5 worm cellular contexts compared by ENCODE assay signal in the genomic region with DNA sequence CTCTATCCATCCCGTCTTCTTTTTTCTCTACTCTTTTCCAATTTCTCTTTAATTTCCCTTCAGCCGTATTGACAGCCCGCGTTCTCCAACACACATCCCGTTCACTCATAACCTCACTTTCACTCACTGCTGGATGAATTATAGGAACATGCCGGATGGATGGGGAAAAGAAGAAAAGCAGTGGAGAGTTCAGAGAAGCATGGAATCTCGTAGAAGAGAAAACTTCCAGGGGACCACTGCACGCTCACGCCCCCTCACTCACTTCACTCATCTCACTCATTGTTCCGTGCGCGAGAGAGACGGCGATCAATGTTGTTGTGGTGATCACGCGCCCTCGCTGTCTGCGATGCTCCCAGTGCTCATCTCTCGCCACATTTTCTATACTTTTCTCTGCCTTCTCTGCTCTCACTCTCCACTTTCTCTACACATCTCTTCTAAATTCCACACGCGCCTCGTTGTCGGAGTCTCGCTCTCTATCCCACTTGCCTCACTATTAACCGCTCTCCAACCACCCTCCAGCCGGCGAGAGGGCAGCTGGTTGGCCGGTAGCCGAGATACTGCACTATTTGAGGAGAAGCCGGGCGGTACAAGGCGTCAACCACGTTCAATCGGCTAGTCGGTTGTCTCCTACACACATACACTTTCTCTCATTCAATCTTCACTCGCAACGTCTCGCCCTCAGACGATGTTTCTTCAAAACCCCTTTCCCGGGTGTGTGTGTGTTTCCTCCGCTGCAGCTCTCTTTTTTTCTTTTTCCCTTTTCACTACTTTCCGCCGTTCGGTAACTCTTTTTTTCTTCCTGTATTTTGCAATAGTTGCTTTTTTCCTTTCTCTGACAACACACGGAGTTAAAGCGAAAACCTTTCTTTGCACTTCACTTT.
A peak's percentile ranks its signal among the peaks of the same experiment; 100 is the strongest.
TF ChIP-seq lines count a peak whose summit lies in the region.

No protein-coding gene starts in this region.

TF ChIP-seq in whole organism, L1 larva, 84 proteins besides CTCF, POLR2A, EP300 and RAD21 (continues in another document):
- TF ChIP-seq F16B12.6 (tag; optimal IDR thresholded peaks at IDR 0.05; lab: Kevin White, UChicago): no peak
- TF ChIP-seq C04F5.9 (tag; optimal IDR thresholded peaks at IDR 0.05; lab: Kevin White, UChicago): peak; percentile 27
- peak; percentile 63 to 86 for TF ChIP-seq efl-1 (optimal IDR thresholded peaks at IDR 0.05; lab: Kevin White, UChicago)
- TF ChIP-seq efl-1 (GFP tag; optimal IDR thresholded peaks at IDR 0.05 in 1 of 2; lab: Kevin White, UChicago): peak; percentile 0 to 93
- no peak for TF ChIP-seq ceh-90 (tag; optimal IDR thresholded peaks at IDR 0.05; lab: Kevin White, UChicago)
- no peak for TF ChIP-seq aly-2 (tag; optimal IDR thresholded peaks at IDR 0.05; lab: Kevin White, UChicago)
- TF ChIP-seq hpl-2 (GFP tag; optimal IDR thresholded peaks at IDR 0.05; lab: Kevin White, UChicago): peak; percentile 49
- TF ChIP-seq unc-30 (tag; optimal IDR thresholded peaks at IDR 0.05; lab: Kevin White, UChicago): no peak
- TF ChIP-seq rnt-1 (tag; optimal IDR thresholded peaks at IDR 0.05; lab: Kevin White, UChicago): peak; percentile 77
- TF ChIP-seq hlh-4 (tag; optimal IDR thresholded peaks at IDR 0.05; lab: Kevin White, UChicago): no peak
- TF ChIP-seq snu-23 (GFP tag; optimal IDR thresholded peaks at IDR 0.05; lab: Kevin White, UChicago): peak; percentile 95
- TF ChIP-seq zag-1 (tag; optimal IDR thresholded peaks at IDR 0.05; lab: Kevin White, UChicago): no peak
- TF ChIP-seq xbp-1 (tag; optimal IDR thresholded peaks at IDR 0.05; lab: Kevin White, UChicago): peak; percentile 80
- peak; percentile 93 for TF ChIP-seq ztf-4 (tag; optimal IDR thresholded peaks at IDR 0.05; lab: Kevin White, UChicago)
- TF ChIP-seq nhr-77 (tag; optimal IDR thresholded peaks at IDR 0.05; lab: Kevin White, UChicago): peak; percentile 19
- peak; percentile 80 for TF ChIP-seq sup-37 (GFP tag; optimal IDR thresholded peaks at IDR 0.05; lab: Kevin White, UChicago)

TF ChIP-seq in whole organism, L3 larva, 47 proteins besides CTCF, POLR2A, EP300 and RAD21 (continues in another document):
- TF ChIP-seq eor-1 (tag; optimal IDR thresholded peaks at IDR 0.05; lab: Kevin White, UChicago) (no peak), ceh-16 (tag; optimal IDR thresholded peaks at IDR 0.05; lab: Kevin White, UChicago) (no peak), fos-1 (tag; optimal IDR thresholded peaks at IDR 0.05; lab: Kevin White, UChicago) (no peak), ama-1 (optimal IDR thresholded peaks at IDR 0.05; lab: Kevin White, UChicago) (peak; percentile 77), fkh-2 (tag; optimal IDR thresholded peaks at IDR 0.05; lab: Kevin White, UChicago) (no peak), ceh-28 (tag; optimal IDR thresholded peaks at IDR 0.05; lab: Kevin White, UChicago) (peak; percentile 89), aly-2 (tag; optimal IDR thresholded peaks at IDR 0.05; lab: Kevin White, UChicago) (peak; percentile 13), nhr-237 (tag; optimal IDR thresholded peaks at IDR 0.05; lab: Kevin White, UChicago) (no peak), egl-5 (tag; optimal IDR thresholded peaks at IDR 0.05; lab: Kevin White, UChicago) (peak; percentile 80), ZK546.5 (tag; optimal IDR thresholded peaks at IDR 0.05; lab: Kevin White, UChicago) (no peak), R02D3.7 (tag; optimal IDR thresholded peaks at IDR 0.05; lab: Kevin White, UChicago) (peak; percentile 27), hmg-11 (tag; optimal IDR thresholded peaks at IDR 0.05; lab: Kevin White, UChicago) (peak; percentile 93), pqm-1 (tag; optimal IDR thresholded peaks at IDR 0.05; lab: Kevin White, UChicago) (peak; percentile 39), nhr-77 (tag; optimal IDR thresholded peaks at IDR 0.05; lab: Kevin White, UChicago) (no peak), elt-2 (tag; optimal IDR thresholded peaks at IDR 0.05; lab: Kevin White, UChicago) (peak; percentile 84), mml-1 (tag; optimal IDR thresholded peaks at IDR 0.05; lab: Kevin White, UChicago) (no peak), nhr-23 (tag; optimal IDR thresholded peaks at IDR 0.05; lab: Kevin White, UChicago) (peak; percentile 66)

TF ChIP-seq in whole organism, early embryonic, 17 proteins besides CTCF, POLR2A, EP300 and RAD21:
- no peak for TF ChIP-seq tbx-37 (GFP tag; conservative IDR thresholded peaks at IDR 0.05; lab: Robert Waterston, UW)
- no peak for TF ChIP-seq scrt-1 (GFP tag; IDR thresholded peaks at IDR 0.05; lab: Robert Waterston, UW)
- TF ChIP-seq tbx-11 (GFP tag; IDR thresholded peaks at IDR 0.05; lab: Robert Waterston, UW): no peak
- TF ChIP-seq ets-7 (tag; optimal IDR thresholded peaks at IDR 0.05; lab: Kevin White, UChicago): no peak
- no peak for TF ChIP-seq hnd-1 (tag; optimal IDR thresholded peaks at IDR 0.05; lab: Kevin White, UChicago)
- TF ChIP-seq tra-4 (tag; optimal IDR thresholded peaks at IDR 0.05; lab: Kevin White, UChicago): no peak
- TF ChIP-seq hmbx-1 (tag; optimal IDR thresholded peaks at IDR 0.05; lab: Kevin White, UChicago): no peak
- 0 out of 2 replicates have a peak, but pooled peaks have one; percentile 34 for TF ChIP-seq pes-1 (GFP tag; IDR thresholded peaks at IDR 0.05; lab: Robert Waterston, UW)
- no peak for TF ChIP-seq B0310.2 (tag; optimal IDR thresholded peaks at IDR 0.05; lab: Kevin White, UChicago)
- TF ChIP-seq aly-1 (tag; optimal IDR thresholded peaks at IDR 0.05; lab: Kevin White, UChicago): peak; percentile 67
- TF ChIP-seq ceh-13 (GFP tag; optimal IDR thresholded peaks at IDR 0.05; lab: Kevin White, UChicago): no peak
- TF ChIP-seq sea-1 (GFP tag; conservative IDR thresholded peaks at IDR 0.05; lab: Robert Waterston, UW): no peak
- peak; percentile 50 for TF ChIP-seq F13C5.2 (tag; optimal IDR thresholded peaks at IDR 0.05; lab: Kevin White, UChicago)
- no peak for TF ChIP-seq ceh-36 (tag; optimal IDR thresholded peaks at IDR 0.05; lab: Kevin White, UChicago)
- no peak for TF ChIP-seq flt-1 (GFP tag; IDR thresholded peaks at IDR 0.05; lab: Robert Waterston, UW)
- no peak for TF ChIP-seq ama-1 (optimal IDR thresholded peaks at IDR 0.05; lab: Kevin White, UChicago)
- peak; percentile 67 for TF ChIP-seq hmg-4 (GFP tag; optimal IDR thresholded peaks at IDR 0.05; lab: Kevin White, UChicago)

TF ChIP-seq in whole organism, midembryonic, 9 proteins besides CTCF, POLR2A, EP300 and RAD21:
- TF ChIP-seq T22C8.4 (GFP tag; IDR thresholded peaks at IDR 0.05; lab: Robert Waterston, UW): peak; percentile 29; the same call in 1 of the 2 replicates
- peak; percentile 62; the same call in 1 of the 2 replicates for TF ChIP-seq tab-1 (GFP tag; IDR thresholded peaks at IDR 0.05; lab: Robert Waterston, UW)
- no peak for TF ChIP-seq med-1 (GFP tag; optimal IDR thresholded peaks at IDR 0.05; lab: Kevin White, UChicago; ENCODE audit: insufficient read depth)
- TF ChIP-seq cog-1 (tag; optimal IDR thresholded peaks at IDR 0.05; lab: Kevin White, UChicago): peak; percentile 86
- no peak for TF ChIP-seq ref-1 (GFP tag; conservative IDR thresholded peaks at IDR 0.05; lab: Robert Waterston, UW)
- TF ChIP-seq klf-2 (GFP tag; conservative IDR thresholded peaks at IDR 0.05; lab: Robert Waterston, UW): no peak
- TF ChIP-seq flt-1 (GFP tag; IDR thresholded peaks at IDR 0.05; lab: Robert Waterston, UW): peak; percentile 40; the same call in 1 of the 2 replicates
- 0 out of 2 replicates have a peak, but pooled peaks have one; percentile 20 for TF ChIP-seq ztf-23 (GFP tag; IDR thresholded peaks at IDR 0.05; lab: Robert Waterston, UW)
- peak; percentile 41; the same call in 1 of the 2 replicates for TF ChIP-seq ztf-29 (GFP tag; IDR thresholded peaks at IDR 0.05; lab: Robert Waterston, UW)

TF ChIP-seq in whole organism, young adult, 124 proteins besides CTCF, POLR2A, EP300 and RAD21 (continues in another document):
- TF ChIP-seq hlh-12 (tag; optimal IDR thresholded peaks at IDR 0.05; lab: Kevin White, UChicago): no peak
- peak; percentile 37 for TF ChIP-seq F23B12.7 (tag; optimal IDR thresholded peaks at IDR 0.05; lab: Kevin White, UChicago; ENCODE audit: insufficient read depth)
- peak; percentile 85 for TF ChIP-seq repo-1 (tag; optimal IDR thresholded peaks at IDR 0.05; lab: Kevin White, UChicago)
- peak; percentile 4; the same call in 1 of the 2 replicates for TF ChIP-seq hmg-20 (GFP tag; IDR thresholded peaks at IDR 0.05; lab: Robert Waterston, UW)
- TF ChIP-seq sdz-38 (tag; optimal IDR thresholded peaks at IDR 0.05; lab: Kevin White, UChicago): peak; percentile 53
- no peak for TF ChIP-seq akir-1 (GFP tag; optimal IDR thresholded peaks at IDR 0.05; lab: Kevin White, UChicago)
- TF ChIP-seq lin-40 (tag; optimal IDR thresholded peaks at IDR 0.05; lab: Kevin White, UChicago): peak; percentile 93
- peak; percentile 64 for TF ChIP-seq egrh-3 (GFP tag; IDR thresholded peaks at IDR 0.05; lab: Robert Waterston, UW)
- TF ChIP-seq ets-4 (GFP tag; optimal IDR thresholded peaks at IDR 0.05; lab: Kevin White, UChicago): peak; percentile 78
- peak; percentile 35 for TF ChIP-seq ztf-18 (tag; optimal IDR thresholded peaks at IDR 0.05; lab: Kevin White, UChicago)
- peak; percentile 81 for TF ChIP-seq gei-17 (GFP tag; optimal IDR thresholded peaks at IDR 0.05; lab: Kevin White, UChicago)
- peak; percentile 100 for TF ChIP-seq zfh-2 (GFP tag; conservative IDR thresholded peaks at IDR 0.05; lab: Robert Waterston, UW)
- TF ChIP-seq hmg-1.2 (GFP tag; IDR thresholded peaks at IDR 0.05; lab: Robert Waterston, UW): peak; percentile 87
- TF ChIP-seq egl-18 (GFP tag; IDR thresholded peaks at IDR 0.05; lab: Robert Waterston, UW): peak; percentile 56; the same call in 1 of the 2 replicates
- TF ChIP-seq F52B5.7 (tag; optimal IDR thresholded peaks at IDR 0.05; lab: Kevin White, UChicago): peak; percentile 56
- TF ChIP-seq Y53G8AR.9 (GFP tag; conservative IDR thresholded peaks at IDR 0.05; lab: Robert Waterston, UW): 0 out of 2 replicates have a peak, but pooled peaks have one; percentile 51
- peak; percentile 67 for TF ChIP-seq athp-1 (tag; optimal IDR thresholded peaks at IDR 0.05; lab: Kevin White, UChicago)
- peak; percentile 89 for TF ChIP-seq atf-7 (tag; optimal IDR thresholded peaks at IDR 0.05; lab: Kevin White, UChicago)
- peak; percentile 12 for TF ChIP-seq T07F8.4 (tag; optimal IDR thresholded peaks at IDR 0.05; lab: Kevin White, UChicago)
- TF ChIP-seq ztf-26 (tag; optimal IDR thresholded peaks at IDR 0.05; lab: Kevin White, UChicago): peak; percentile 83
- no peak for TF ChIP-seq cebp-2 (GFP tag; IDR thresholded peaks at IDR 0.05; lab: Robert Waterston, UW)
- TF ChIP-seq attf-6 (GFP tag; IDR thresholded peaks at IDR 0.05; lab: Robert Waterston, UW): no peak
- peak; percentile 91 for TF ChIP-seq chd-7 (tag; optimal IDR thresholded peaks at IDR 0.05; lab: Kevin White, UChicago)
- peak; percentile 86 for TF ChIP-seq somi-1 (GFP tag; optimal IDR thresholded peaks at IDR 0.05; lab: Kevin White, UChicago)
- TF ChIP-seq mes-4 (tag; optimal IDR thresholded peaks at IDR 0.05; lab: Kevin White, UChicago): no peak
- TF ChIP-seq K12H6.12 (tag; optimal IDR thresholded peaks at IDR 0.05; lab: Kevin White, UChicago): peak; percentile 93
- TF ChIP-seq madf-6 (GFP tag; IDR thresholded peaks at IDR 0.05; lab: Robert Waterston, UW): no peak
- no peak for TF ChIP-seq bed-1 (GFP tag; IDR thresholded peaks at IDR 0.05; lab: Robert Waterston, UW)
